Fruit fly (Drosophila melanogaster) whole organism, adult: ENCODE measurements around the gene CG11986.

ENCODE experiments used
- CG11617 ChIP-seq: fragments of 200-800 bp; sonication (Bioruptor generic); optimal IDR thresholded peaks from 2 replicates; lab custom pipeline; 2017; ENCODE audit warnings: mild to moderate bottlenecking, missing biosample characterization, missing genetic modification reagents, missing genetic modification characterization
- CG12768 ChIP-seq: fragments of 200-800 bp; sonication (Bioruptor generic); optimal IDR thresholded peaks from 2 replicates; lab custom pipeline; 2017; ENCODE audit warnings: missing biosample characterization, missing genetic modification characterization, mild to moderate bottlenecking, moderate library complexity, missing genetic modification reagents
- CG14711 ChIP-seq: fragments of 200-800 bp; sonication (Bioruptor generic); optimal IDR thresholded peaks from 2 replicates; lab custom pipeline; 2018; ENCODE audit warnings: missing biosample characterization, mild to moderate bottlenecking, missing genetic modification characterization, moderate library complexity
- CG1620 ChIP-seq: fragments of 200-800 bp; sonication (Bioruptor generic); optimal IDR thresholded peaks from 2 replicates; lab custom pipeline; 2016; ENCODE audit warnings: missing biosample characterization, missing genetic modification characterization
- CG33017 ChIP-seq: fragments of 200-800 bp; sonication (Bioruptor generic); optimal IDR thresholded peaks from 2 replicates; lab custom pipeline; 2018; ENCODE audit warnings: missing biosample characterization, mild to moderate bottlenecking, missing genetic modification characterization, moderate library complexity
- CG5204 ChIP-seq: fragments of 200-800 bp; sonication (Bioruptor generic); optimal IDR thresholded peaks from 2 replicates; lab custom pipeline; 2016; ENCODE audit warnings: missing biosample characterization, missing genetic modification characterization
- CG7045 ChIP-seq: fragments of 200-800 bp; sonication (Bioruptor generic); optimal IDR thresholded peaks from 2 replicates; lab custom pipeline; 2017; ENCODE audit warnings: missing biosample characterization, mild to moderate bottlenecking, missing genetic modification characterization
- CG7101 ChIP-seq: fragments of 200-800 bp; sonication (Bioruptor generic); optimal IDR thresholded peaks from 2 replicates; lab custom pipeline; 2018; ENCODE audit warnings: missing biosample characterization, mild to moderate bottlenecking, missing genetic modification characterization, moderate library complexity
- Clk ChIP-seq: fragments of 200-800 bp; sonication (Bioruptor generic); optimal IDR thresholded peaks from 2 replicates; lab custom pipeline; 2017; ENCODE audit warnings: missing biosample characterization, missing genetic modification characterization
- Crg-1 ChIP-seq: fragments of 200-800 bp; sonication (Bioruptor generic); optimal IDR thresholded peaks from 2 replicates; lab custom pipeline; 2016; ENCODE audit warnings: missing biosample characterization, missing genetic modification characterization
- Hr96 ChIP-seq: fragments of 200-800 bp; sonication (Bioruptor generic); optimal IDR thresholded peaks from 2 replicates; lab custom pipeline; 2016; ENCODE audit warnings: missing biosample characterization, missing genetic modification characterization
- Mnt ChIP-seq: fragments of 200-800 bp; sonication (Bioruptor generic); optimal IDR thresholded peaks from 2 replicates; lab custom pipeline; 2016; ENCODE audit warnings: missing biosample characterization, mild to moderate bottlenecking, missing genetic modification characterization
- bab1 ChIP-seq: fragments of 200-800 bp; sonication (Bioruptor generic); optimal IDR thresholded peaks from 3 replicates; lab custom pipeline; 2019; ENCODE audit warnings: missing biosample characterization, mild to moderate bottlenecking, missing genetic modification characterization, moderate library complexity
- cic ChIP-seq: fragments of 200-800 bp; sonication (Bioruptor generic); optimal IDR thresholded peaks from 2 replicates; lab custom pipeline; 2017; ENCODE audit warnings: missing biosample characterization, mild to moderate bottlenecking, missing genetic modification characterization, moderate library complexity
- cnc ChIP-seq, 2 experiments: fragments of >200 bp; optimal IDR thresholded peaks; 2 replicates each; lab custom pipeline; 2017
- kay ChIP-seq: fragments of 200-800 bp; sonication (Bioruptor generic); peaks from one replicate; lab custom pipeline; 2016; ENCODE audit warnings: missing biosample characterization, missing genetic modification characterization, borderline replicate concordance
- ovo ChIP-seq: fragments of 200-800 bp; sonication (Bioruptor generic); optimal IDR thresholded peaks from 2 replicates; lab custom pipeline; 2016; ENCODE audit warnings: missing biosample characterization, missing genetic modification characterization
- pad ChIP-seq: fragments of 200-800 bp; sonication (Bioruptor generic); optimal IDR thresholded peaks from 3 replicates; lab custom pipeline; 2017; ENCODE audit warnings: missing biosample characterization, missing genetic modification characterization, mild to moderate bottlenecking, moderate library complexity, missing genetic modification reagents
- tj ChIP-seq: fragments of 200-800 bp; sonication (Bioruptor generic); optimal IDR thresholded peaks from 3 replicates; lab custom pipeline; 2017; ENCODE audit warnings: missing biosample characterization, mild to moderate bottlenecking, missing genetic modification characterization, moderate library complexity
- toe ChIP-seq: fragments of 200-800 bp; sonication (Bioruptor generic); optimal IDR thresholded peaks from 2 replicates; lab custom pipeline; 2016; ENCODE audit warnings: missing biosample characterization, missing genetic modification characterization

The CG11986 gene

dm6 chr3R:8992928-8993579 is 22.2 kb upstream of the CG11986 start, which contains the start of gene CG11975:
Gene CG11975 (plus strand): TSS chr3R:8993253.
- TF ChIP-seq tj (GFP tag; lab: Kevin White, UChicago) (peak; percentile 49), CG1620 (GFP tag; lab: Kevin White, UChicago) (peak; percentile 90), CG7101 (tag; lab: Kevin White, UChicago) (peak; percentile 85), CG7045 (GFP tag; lab: Kevin White, UChicago) (peak; percentile 71), toe (GFP tag; lab: Kevin White, UChicago) (peak; percentile 93), Crg-1 (GFP tag; lab: Kevin White, UChicago) (peak; percentile 89), Mnt (GFP tag; lab: Kevin White, UChicago) (peak; percentile 79), CG33017 (tag; lab: Kevin White, UChicago) (peak; percentile 56), CG5204 (peak; percentile 90), Clk (GFP tag; lab: Kevin White, UChicago) (peak; percentile 74), CG14711 (peak; percentile 68), CG11617 (GFP tag; lab: Kevin White, UChicago) (peak; percentile 75), ovo (peak; percentile 85), Hr96 (GFP tag; lab: Kevin White, UChicago) (peak; percentile 93), pad (GFP tag; lab: Kevin White, UChicago) (peak; percentile 76), CG12768 (GFP tag; lab: Kevin White, UChicago) (peak; percentile 87), cic (GFP tag; lab: Kevin White, UChicago) (peak; percentile 49), bab1 (GFP tag; lab: Kevin White, UChicago) (peak; percentile 23), cnc (optimal IDR thresholded peaks at IDR 0.05; lab: Kevin White, UChicago) (no peak), kay (GFP tag; lab: Kevin White, UChicago) (no peak)

dm6 chr3R:8997397-8997796 is 17.8 kb upstream of the CG11986 start, which contains the start of gene CG11977:
Gene CG11977 (plus strand): TSS chr3R:8997697.
- TF ChIP-seq CG5204 (no peak), pad (GFP tag; lab: Kevin White, UChicago) (no peak), CG1620 (GFP tag; lab: Kevin White, UChicago) (no peak)

- TF ChIP-seq cic (GFP tag; lab: Kevin White, UChicago) (no peak), CG5204 (no peak), pad (GFP tag; lab: Kevin White, UChicago) (no peak), CG7045 (GFP tag; lab: Kevin White, UChicago) (no peak)
Measured at dm6 chr3R:8998243-8998642, 17.0 kb upstream of the CG11986 start.

- TF ChIP-seq ovo (peak; percentile 56), bab1 (GFP tag; lab: Kevin White, UChicago) (no peak), pad (GFP tag; lab: Kevin White, UChicago) (no peak), CG11617 (GFP tag; lab: Kevin White, UChicago) (no peak), Crg-1 (GFP tag; lab: Kevin White, UChicago) (no peak), CG12768 (GFP tag; lab: Kevin White, UChicago) (no peak), cic (GFP tag; lab: Kevin White, UChicago) (no peak), CG14711 (no peak)
Measured at dm6 chr3R:9001720-9002240, 13.5 kb upstream of the CG11986 start.

dm6 chr3R:9002542-9002941 is 12.7 kb upstream of the CG11986 start:
- TF ChIP-seq cic (GFP tag; lab: Kevin White, UChicago) = no peak
- peak; percentile 34 for TF ChIP-seq CG7101 (tag; lab: Kevin White, UChicago)

- TF ChIP-seq Mnt (GFP tag; lab: Kevin White, UChicago) = peak; percentile 39
- peak; percentile 34 for TF ChIP-seq bab1 (GFP tag; lab: Kevin White, UChicago)
- TF ChIP-seq CG7045 (GFP tag; lab: Kevin White, UChicago) = no peak
Measured at dm6 chr3R:9003600-9004223, 11.5 kb upstream of the CG11986 start, which contains the start of the genes CG31100 and CG11980. Gene CG31100 (minus strand): TSS chr3R:9003650. Gene CG11980 (plus strand): TSS chr3R:9004017.

dm6 chr3R:9006129-9006528 is 9.1 kb upstream of the CG11986 start, which contains the start of the genes Prosbeta3 and Iru:
Gene Prosbeta3 (minus strand): TSS chr3R:9006226.
Gene Iru (plus strand): TSS chr3R:9006456.
- TF ChIP-seq CG33017 (tag; lab: Kevin White, UChicago) = no peak
- TF ChIP-seq kay (GFP tag; lab: Kevin White, UChicago) = no peak
- peak; percentile 4 for TF ChIP-seq Mnt (GFP tag; lab: Kevin White, UChicago)
- no peak for TF ChIP-seq toe (GFP tag; lab: Kevin White, UChicago)
- no peak for TF ChIP-seq Clk (GFP tag; lab: Kevin White, UChicago)
- no peak for TF ChIP-seq Hr96 (GFP tag; lab: Kevin White, UChicago)
